Worm (Caenorhabditis elegans): Measurements from ENCODE around the gene Y19D10B.8.

DNA sequence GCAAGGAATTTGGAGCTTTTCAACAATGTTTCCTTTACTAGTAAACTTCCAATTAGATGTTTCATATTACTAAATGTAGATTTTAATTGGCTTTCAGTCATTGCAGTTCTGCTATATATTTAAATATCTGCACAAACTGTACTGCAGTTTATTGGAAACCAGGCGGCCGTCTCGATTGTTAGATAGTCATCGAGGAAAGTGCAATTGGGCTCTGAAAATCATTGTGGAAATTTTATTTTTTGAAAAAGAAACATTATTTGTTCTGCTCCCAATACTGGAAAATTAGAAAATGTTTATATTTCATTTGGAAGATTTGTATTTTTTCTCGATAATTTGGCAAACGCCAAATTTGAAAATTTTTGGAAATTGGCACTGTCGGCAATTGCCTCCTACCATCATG lies 37.7 kb upstream of the Y19D10B.8 start, which contains the start of gene irld-29:
- TF ChIP-seq lsy-2 (tag; optimal IDR thresholded peaks at IDR 0.05): no peak
- TF ChIP-seq nhr-28 (tag; optimal IDR thresholded peaks at IDR 0.05): no peak
- no peak for TF ChIP-seq ztf-11 (tag; optimal IDR thresholded peaks at IDR 0.05)
- no peak for TF ChIP-seq sem-2 (GFP tag; optimal IDR thresholded peaks at IDR 0.05)
- TF ChIP-seq elt-1 (tag; optimal IDR thresholded peaks at IDR 0.05; ENCODE audit: borderline replicate concordance, insufficient read depth): no peak
- TF ChIP-seq ceh-83 (GFP tag; optimal IDR thresholded peaks at IDR 0.05): no peak
- TF ChIP-seq nhr-76 (tag; optimal IDR thresholded peaks at IDR 0.05): no peak
- TF ChIP-seq bed-3 (GFP tag; optimal IDR thresholded peaks at IDR 0.05): no peak
- no peak for TF ChIP-seq pha-4 (tag; optimal IDR thresholded peaks at IDR 0.05)
